Fruit fly (Drosophila melanogaster): Measurements from ENCODE around the gene CG4770.

dm6 chr3R:19925271-19925670 is 7.0 kb downstream of the CG4770 start, which contains the start of gene CG4462:
- TF ChIP-seq psq (optimal IDR thresholded peaks at IDR 0.05) (no peak), Sin3A (optimal IDR thresholded peaks at IDR 0.05) (no peak), Myc (optimal IDR thresholded peaks at IDR 0.05) (no peak), insv (optimal IDR thresholded peaks at IDR 0.05) (no peak)

Data from Kc167 (cell line).